Worm (Caenorhabditis elegans) whole organism, young adult: ENCODE measurements around the gene W01D2.1.

Experiments
- B0261.1 ChIP-seq: sonication (generic microtip); optimal IDR thresholded peaks from 2 replicates; lab custom pipeline; 2016; ENCODE audit warnings: mild to moderate bottlenecking, missing genetic modification characterization, moderate library complexity, missing compliant biosample characterization
- F22D6.2 ChIP-seq: sonication (generic microtip); optimal IDR thresholded peaks from 2 replicates; lab custom pipeline; 2016; ENCODE audit warnings: mild to moderate bottlenecking, missing genetic modification characterization, missing compliant biosample characterization
- F52B5.7 ChIP-seq: sonication (generic microtip); optimal IDR thresholded peaks from 2 replicates; lab custom pipeline; 2016; ENCODE audit warnings: mild to moderate bottlenecking, missing genetic modification characterization, missing compliant biosample characterization
- F55B11.4 ChIP-seq: sonication (generic microtip); optimal IDR thresholded peaks from 2 replicates; lab custom pipeline; 2016; ENCODE audit warnings: missing compliant biosample characterization, missing genetic modification characterization, borderline replicate concordance; ENCODE audit not compliant: insufficient read depth
- F57C9.4 ChIP-seq: sonication (generic microtip); optimal IDR thresholded peaks from 2 replicates; lab custom pipeline; 2017; ENCODE audit warnings: mild to moderate bottlenecking, missing genetic modification characterization, missing compliant biosample characterization
- K11D2.4 ChIP-seq: fragments of 200-800 bp; sonication (Bioruptor generic); IDR thresholded peaks from 2 replicates; pipeline ENCODE4 v1.3.6; 2022; ENCODE audit warnings: missing genetic modification reagents, missing genetic modification characterization, missing compliant biosample characterization
- T26A5.8 ChIP-seq: sonication (generic microtip); optimal IDR thresholded peaks from 2 replicates; lab custom pipeline; 2016; ENCODE audit warnings: missing genetic modification characterization, missing compliant biosample characterization
- Y53F4B.3 ChIP-seq: fragments of 200-800 bp; sonication (Bioruptor generic); IDR thresholded peaks from 2 replicates; pipeline ENCODE4 v1.3.6; 2022; ENCODE audit warnings: missing genetic modification reagents, missing genetic modification characterization, missing compliant biosample characterization
- Y56A3A.18 ChIP-seq: fragments of 200-800 bp; sonication (Bioruptor generic); IDR thresholded peaks from 2 replicates; pipeline ENCODE4 v1.3.6; 2022; ENCODE audit warnings: missing genetic modification reagents, missing genetic modification characterization, missing compliant biosample characterization
- ZK185.1 ChIP-seq: sonication (generic microtip); optimal IDR thresholded peaks from 2 replicates; lab custom pipeline; 2016; ENCODE audit warnings: mild to moderate bottlenecking, missing genetic modification characterization, missing compliant biosample characterization; ENCODE audit not compliant: poor library complexity, severe bottlenecking
- aptf-2 ChIP-seq: fragments of 200-800 bp; sonication (Bioruptor generic); conservative IDR thresholded peaks from 2 replicates; pipeline ENCODE4 v1.3.6; 2022; ENCODE audit warnings: missing genetic modification reagents, missing genetic modification characterization, missing compliant biosample characterization
- atf-7 ChIP-seq: sonication (generic microtip); optimal IDR thresholded peaks from 2 replicates; lab custom pipeline; 2017; ENCODE audit warnings: mild to moderate bottlenecking, missing genetic modification characterization, missing compliant biosample characterization
- athp-1 ChIP-seq: sonication (generic microtip); optimal IDR thresholded peaks from 2 replicates; lab custom pipeline; 2017; ENCODE audit warnings: mild to moderate bottlenecking, missing genetic modification characterization, missing compliant biosample characterization
- attf-6 ChIP-seq: fragments of 200-800 bp; sonication (Bioruptor generic); IDR thresholded peaks from 2 replicates; pipeline ENCODE4 v1.3.6; 2022; ENCODE audit warnings: missing genetic modification reagents, missing genetic modification characterization, missing compliant biosample characterization
- bed-1 ChIP-seq: fragments of 200-800 bp; sonication (Bioruptor generic); IDR thresholded peaks from 2 replicates; pipeline ENCODE4 v1.3.6; 2022; ENCODE audit warnings: missing genetic modification reagents, missing genetic modification characterization, missing compliant biosample characterization
- bed-2 ChIP-seq: fragments of 200-800 bp; sonication (Bioruptor generic); IDR thresholded peaks from 2 replicates; pipeline ENCODE4 v1.3.6; 2022; ENCODE audit warnings: missing genetic modification reagents, missing genetic modification characterization, missing compliant biosample characterization
- ccch-3 ChIP-seq: fragments of 200-800 bp; sonication (Bioruptor generic); optimal IDR thresholded peaks from 2 replicates; lab custom pipeline; 2018; ENCODE audit warnings: mild to moderate bottlenecking, missing genetic modification characterization, missing compliant biosample characterization
- ceh-27 ChIP-seq: fragments of 200-800 bp; sonication (Bioruptor generic); optimal IDR thresholded peaks from 2 replicates; lab custom pipeline; 2018; ENCODE audit warnings: mild to moderate bottlenecking, missing genetic modification characterization, moderate library complexity, missing compliant biosample characterization
- ceh-58 ChIP-seq: fragments of 200-800 bp; sonication (Bioruptor generic); IDR thresholded peaks from 2 replicates; pipeline ENCODE4 v1.3.6; 2022; ENCODE audit warnings: missing genetic modification characterization, missing compliant biosample characterization
- dpff-1 ChIP-seq: sonication (generic microtip); optimal IDR thresholded peaks from 2 replicates; lab custom pipeline; 2017; ENCODE audit warnings: mild to moderate bottlenecking, missing genetic modification characterization, missing compliant biosample characterization
- dpl-1 ChIP-seq: fragments of 150-350 bp; optimal IDR thresholded peaks from 2 replicates; lab custom pipeline; 2014; ENCODE audit warnings: missing biosample characterization, missing genetic modification reagents, missing genetic modification characterization
- efl-1 ChIP-seq: fragments of 150-350 bp; optimal IDR thresholded peaks from 2 replicates; lab custom pipeline; 2014; ENCODE audit warnings: missing biosample characterization, missing genetic modification reagents, missing genetic modification characterization
- egl-18 ChIP-seq: fragments of 200-800 bp; sonication (Bioruptor generic); IDR thresholded peaks from 2 replicates; pipeline ENCODE4 v1.3.6; 2022; ENCODE audit warnings: missing genetic modification reagents, missing genetic modification characterization, missing compliant biosample characterization
- ekl-4 ChIP-seq: fragments of 200-800 bp; sonication (Bioruptor generic); IDR thresholded peaks from 2 replicates; pipeline ENCODE4 v1.3.6; 2022; ENCODE audit warnings: missing genetic modification reagents, missing genetic modification characterization, missing compliant biosample characterization
- hlh-12 ChIP-seq: sonication (generic microtip); optimal IDR thresholded peaks from 2 replicates; lab custom pipeline; 2016; ENCODE audit warnings: missing genetic modification characterization, missing compliant biosample characterization
- let-526 ChIP-seq: fragments of 200-800 bp; sonication (Bioruptor generic); IDR thresholded peaks from 2 replicates; pipeline ENCODE4 v1.3.6; 2022; ENCODE audit warnings: missing genetic modification reagents, missing genetic modification characterization, missing compliant biosample characterization
- let-607 ChIP-seq, 2 experiments: fragments of 200-800 bp in 1 of 2; sonication (Bioruptor generic) in 1 of 2; sonication (generic microtip) in 1 of 2; optimal IDR thresholded peaks; 2 replicates each; lab custom pipeline; 2016 to 2018; ENCODE audit warnings: mild to moderate bottlenecking in 2 of 2, missing compliant biosample characterization in 2 of 2, missing genetic modification characterization in 2 of 2, moderate library complexity in 2 of 2, missing genotype in 1 of 2
- lin-35 ChIP-seq, 3 experiments: fragments of 150-350 bp in 2 of 3; sonication (generic microtip) in 1 of 3; optimal IDR thresholded peaks; 2 replicates each; lab custom pipeline; 2014 to 2018; ENCODE audit warnings: missing biosample characterization in 3 of 3, missing genetic modification characterization in 3 of 3, missing genetic modification reagents in 3 of 3
- lin-54 ChIP-seq: fragments of 200-800 bp; sonication (Bioruptor generic); optimal IDR thresholded peaks from 2 replicates; lab custom pipeline; 2018; ENCODE audit warnings: mild to moderate bottlenecking, missing genetic modification characterization, missing compliant biosample characterization
- lsl-1 ChIP-seq: fragments of 200-800 bp; sonication (Bioruptor generic); optimal IDR thresholded peaks from 2 replicates; lab custom pipeline; 2018; ENCODE audit warnings: mild to moderate bottlenecking, missing genetic modification characterization, moderate library complexity, missing compliant biosample characterization
- madf-3 ChIP-seq: fragments of 200-800 bp; sonication (Bioruptor generic); IDR thresholded peaks from 2 replicates; pipeline ENCODE4 v1.3.6; 2022; ENCODE audit warnings: missing genetic modification reagents, missing genetic modification characterization, missing compliant biosample characterization
- mcd-1 ChIP-seq: fragments of 200-800 bp; sonication (Bioruptor generic); IDR thresholded peaks from 2 replicates; pipeline ENCODE4 v1.3.6; 2022; ENCODE audit warnings: missing genetic modification reagents, missing genetic modification characterization, missing compliant biosample characterization
- mel-28 ChIP-seq: sonication (generic microtip); optimal IDR thresholded peaks from 2 replicates; lab custom pipeline; 2016; ENCODE audit warnings: borderline replicate concordance, mild to moderate bottlenecking, missing genetic modification characterization, missing compliant biosample characterization
- nfya-1 ChIP-seq: sonication (generic microtip); optimal IDR thresholded peaks from 2 replicates; lab custom pipeline; 2017; ENCODE audit warnings: antibody characterized with exemption, missing compliant biosample characterization, missing genetic modification characterization, borderline replicate concordance; ENCODE audit not compliant: insufficient read depth
- nhr-27 ChIP-seq: fragments of 200-800 bp; sonication (Bioruptor generic); optimal IDR thresholded peaks from 2 replicates; lab custom pipeline; 2018; ENCODE audit warnings: mild to moderate bottlenecking, missing genetic modification characterization, moderate library complexity, missing compliant biosample characterization
- rcor-1 ChIP-seq: fragments of 200-800 bp; sonication (Bioruptor generic); IDR thresholded peaks from 2 replicates; pipeline ENCODE4 v1.3.6; 2022; ENCODE audit warnings: missing genetic modification reagents, missing genetic modification characterization, missing compliant biosample characterization
- rec-8 ChIP-seq, 2 experiments: sonication (generic microtip); optimal IDR thresholded peaks; 2 replicates each; lab custom pipeline; 2016; ENCODE audit warnings: mild to moderate bottlenecking in 2 of 2, missing genetic modification characterization in 2 of 2, missing genetic modification reagents in 2 of 2, missing genotype in 2 of 2, missing biosample characterization in 1 of 2, missing compliant biosample characterization in 1 of 2, moderate library complexity in 1 of 2
- rpc-1 ChIP-seq, 2 experiments: fragments of 150-350 bp in 1 of 2; sonication (generic microtip) in 1 of 2; optimal IDR thresholded peaks; 2 replicates each; lab custom pipeline; 2014 to 2018; ENCODE audit warnings: missing biosample characterization in 1 of 2, missing genetic modification characterization in 1 of 2, missing genetic modification reagents in 1 of 2, missing genotype in 1 of 2
- sdz-38 ChIP-seq: sonication (generic microtip); optimal IDR thresholded peaks from 2 replicates; lab custom pipeline; 2016; ENCODE audit warnings: missing genotype, missing genetic modification characterization, missing compliant biosample characterization
- snpc-3.4 ChIP-seq: sonication (generic microtip); optimal IDR thresholded peaks from 2 replicates; lab custom pipeline; 2017; ENCODE audit warnings: missing genetic modification characterization, mild to moderate bottlenecking, missing compliant biosample characterization, antibody characterized with exemption, moderate library complexity, missing genotype, missing genetic modification reagents
- tbp1 ChIP-seq: fragments of 200-800 bp; sonication (Bioruptor generic); optimal IDR thresholded peaks from 2 replicates; lab custom pipeline; 2018; ENCODE audit warnings: mild to moderate bottlenecking, missing genetic modification characterization, missing compliant biosample characterization
- tbx-9 ChIP-seq: sonication (generic microtip); optimal IDR thresholded peaks from 2 replicates; lab custom pipeline; 2016; ENCODE audit warnings: borderline replicate concordance, missing genetic modification characterization, inconsistent platforms, missing compliant biosample characterization
- tlf-1 ChIP-seq: fragments of 200-800 bp; sonication (Bioruptor generic); optimal IDR thresholded peaks from 2 replicates; lab custom pipeline; 2018; ENCODE audit warnings: mild to moderate bottlenecking, missing genetic modification characterization, missing compliant biosample characterization
- unc-130 ChIP-seq: sonication (generic microtip); optimal IDR thresholded peaks from 2 replicates; lab custom pipeline; 2016; ENCODE audit warnings: missing genetic modification reagents, missing genetic modification characterization, missing compliant biosample characterization
- xnd-1 ChIP-seq: sonication (generic microtip); optimal IDR thresholded peaks from 2 replicates; lab custom pipeline; 2016; ENCODE audit warnings: missing genotype, missing genetic modification reagents, missing genetic modification characterization, missing compliant biosample characterization
- ztf-26 ChIP-seq: sonication (generic microtip); optimal IDR thresholded peaks from 2 replicates; lab custom pipeline; 2017; ENCODE audit warnings: missing genetic modification characterization, missing compliant biosample characterization

W01D2.1 gene

DNA sequence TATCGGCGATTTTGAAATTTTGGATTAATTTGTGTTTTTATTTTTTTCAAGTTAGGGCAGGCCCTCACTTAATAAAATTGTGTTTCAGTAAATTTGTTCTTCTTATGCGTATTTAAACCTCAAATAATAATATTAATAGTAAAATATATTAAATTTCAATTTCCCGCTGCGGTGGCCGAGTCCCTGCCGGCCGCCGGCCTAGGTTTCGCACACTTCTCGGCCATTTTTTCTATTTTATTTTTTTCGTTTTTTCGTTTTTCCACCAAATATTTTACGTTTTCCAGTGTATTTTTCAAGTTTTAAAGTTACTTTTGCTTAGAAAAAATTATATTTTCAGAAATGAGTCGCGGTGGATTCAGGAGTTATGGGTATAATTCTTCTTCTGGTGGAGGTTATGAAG, 41.6 kb downstream of the W01D2.1 start, which contains the start of gene rbm-28:
Gene rbm-28, plus strand, starts transcription at position 338 of the 400 bp plus-strand sequence.
- TF ChIP-seq atf-7 (tag; lab: Kevin White, UChicago) (no peak), nhr-27 (tag; lab: Kevin White, UChicago) (no peak), F22D6.2 (tag; lab: Kevin White, UChicago) (no peak), let-526 (GFP tag; lab: Robert Waterston, UW) (no peak), mcd-1 (GFP tag; lab: Robert Waterston, UW) (peak; percentile 15; the same call in 1 of the 2 replicates), rec-8 (tag; optimal IDR thresholded peaks at IDR 0.05; lab: Kevin White, UChicago) (peak in 1 of 2 experiments; percentile 4), ceh-58 (GFP tag; lab: Robert Waterston, UW) (no peak), mel-28 (tag; lab: Kevin White, UChicago) (no peak), sdz-38 (tag; lab: Kevin White, UChicago) (no peak), K11D2.4 (GFP tag; lab: Robert Waterston, UW) (no peak), ztf-26 (no peak), aptf-2 (GFP tag; lab: Robert Waterston, UW) (no peak), ceh-27 (GFP tag; lab: Kevin White, UChicago) (no peak), T26A5.8 (tag; lab: Kevin White, UChicago) (no peak), Y56A3A.18 (no peak), snpc-3.4 (tag; lab: Kevin White, UChicago) (no peak), B0261.1 (tag; lab: Kevin White, UChicago) (no peak), ZK185.1 (tag; lab: Kevin White, UChicago) (no peak), F57C9.4 (no peak), athp-1 (tag; lab: Kevin White, UChicago) (no peak), unc-130 (GFP tag; lab: Kevin White, UChicago) (peak; percentile 21), tlf-1 (GFP tag; lab: Kevin White, UChicago) (no peak), efl-1 (GFP tag; lab: Kevin White, UChicago) (peak; percentile 45), lin-54 (GFP tag; lab: Kevin White, UChicago) (peak; percentile 65), ekl-4 (no peak), bed-1 (no peak), dpl-1 (GFP tag; lab: Kevin White, UChicago) (peak; percentile 24), xnd-1 (tag; lab: Kevin White, UChicago) (no peak), rpc-1 (optimal IDR thresholded peaks at IDR 0.05; lab: Kevin White, UChicago) (no peak), rpc-1 (tag; optimal IDR thresholded peaks at IDR 0.05; lab: Kevin White, UChicago) (no peak), let-607 (tag; optimal IDR thresholded peaks at IDR 0.05; lab: Kevin White, UChicago) (no peak), Y53F4B.3 (GFP tag; lab: Robert Waterston, UW) (no peak), nfya-1 (tag; lab: Kevin White, UChicago) (no peak), dpff-1 (tag; lab: Kevin White, UChicago) (no peak), egl-18 (GFP tag; lab: Robert Waterston, UW) (no peak), attf-6 (GFP tag; lab: Robert Waterston, UW) (no peak), rcor-1 (GFP tag; lab: Robert Waterston, UW) (no peak), madf-3 (GFP tag; lab: Robert Waterston, UW) (no peak), lsl-1 (GFP tag; lab: Kevin White, UChicago) (no peak), tbx-9 (tag; lab: Kevin White, UChicago) (no peak), F55B11.4 (tag; lab: Kevin White, UChicago) (no peak), hlh-12 (tag; lab: Kevin White, UChicago) (no peak), ccch-3 (GFP tag; lab: Kevin White, UChicago) (no peak), tbp1 (GFP tag; lab: Kevin White, UChicago) (no peak), lin-35 (GFP tag; optimal IDR thresholded peaks at IDR 0.05; lab: Kevin White, UChicago) (peak in 1 of 3 experiments; percentile 53), bed-2 (GFP tag; lab: Robert Waterston, UW) (no peak), F52B5.7 (tag; lab: Kevin White, UChicago) (no peak)
